Worm (Caenorhabditis elegans): ENCODE measurements around the gene rac-2.
"Not testable (repeated sequence)": the region's sequence is repeated elsewhere in the genome, so short reads cannot be mapped to it uniquely, and the experiment has no call there.

The rac-2 gene

ce11 chrIV:16307925-16308324, at the start of gene rac-2:
rac-2 (plus strand) TSS chrIV:16308225.
- not testable (repeated sequence) for TF ChIP-seq efl-3 (GFP tag; optimal IDR thresholded peaks at IDR 0.05); unc-86 (tag; optimal IDR thresholded peaks at IDR 0.05); C34B4.2 (tag; optimal IDR thresholded peaks at IDR 0.05)

- TF ChIP-seq nhr-237 (tag; optimal IDR thresholded peaks at IDR 0.05) (no peak), unc-130 (tag; optimal IDR thresholded peaks at IDR 0.05) (no peak), lin-13 (GFP tag; optimal IDR thresholded peaks at IDR 0.05) (no peak), fkh-10 (GFP tag; optimal IDR thresholded peaks at IDR 0.05) (no peak), lin-15B (tag; optimal IDR thresholded peaks at IDR 0.05) (no peak), ztf-11 (tag; optimal IDR thresholded peaks at IDR 0.05) (no peak), skn-1 (tag; optimal IDR thresholded peaks at IDR 0.05) (no peak), ceh-90 (tag; optimal IDR thresholded peaks at IDR 0.05) (no peak), C04F5.9 (tag; optimal IDR thresholded peaks at IDR 0.05) (no peak), zag-1 (tag; optimal IDR thresholded peaks at IDR 0.05) (no peak), F16B12.6 (tag; optimal IDR thresholded peaks at IDR 0.05) (no peak), ets-5 (GFP tag; IDR thresholded peaks at IDR 0.05) (no peak), lir-3 (tag; optimal IDR thresholded peaks at IDR 0.05; ENCODE audit: poor library complexity) (no peak), mab-9 (GFP tag; IDR thresholded peaks at IDR 0.05) (no peak), snpc-4 (tag; optimal IDR thresholded peaks at IDR 0.05) (no peak)
Observed at ce11 chrIV:16270955-16271354, 37.1 kb upstream of the rac-2 start, which contains the start of gene F38C2.4. F38C2.4 (plus strand) TSS chrIV:16271255.

- TF ChIP-seq mdl-1 (tag; optimal IDR thresholded peaks at IDR 0.05) (no peak), mab-9 (GFP tag; IDR thresholded peaks at IDR 0.05) (no peak), lsy-2 (tag; optimal IDR thresholded peaks at IDR 0.05) (no peak), skn-1 (tag; optimal IDR thresholded peaks at IDR 0.05) (no peak), F16B12.6 (tag; optimal IDR thresholded peaks at IDR 0.05) (no peak), tlp-1 (tag; optimal IDR thresholded peaks at IDR 0.05) (no peak), nhr-85 (tag) (no peak), elt-3 (tag; optimal IDR thresholded peaks at IDR 0.05) (no peak), ceh-82 (tag; optimal IDR thresholded peaks at IDR 0.05) (no peak), ces-1 (GFP tag; optimal IDR thresholded peaks at IDR 0.05) (no peak), tbx-2 (tag; optimal IDR thresholded peaks at IDR 0.05) (no peak), mef-2 (tag; optimal IDR thresholded peaks at IDR 0.05) (no peak), lin-15B (tag; optimal IDR thresholded peaks at IDR 0.05) (no peak), pax-3 (tag; optimal IDR thresholded peaks at IDR 0.05) (no peak), efl-3 (GFP tag; optimal IDR thresholded peaks at IDR 0.05) (no peak), snpc-4 (tag; optimal IDR thresholded peaks at IDR 0.05) (no peak), nhr-47 (tag; optimal IDR thresholded peaks at IDR 0.05) (no peak)
Observed at ce11 chrIV:16277291-16277690, 30.7 kb upstream of the rac-2 start, which contains the start of gene F38C2.7. F38C2.7 (minus strand) TSS chrIV:16277391.

- TF ChIP-seq nhr-28 (tag; optimal IDR thresholded peaks at IDR 0.05) (no peak), lin-14 (GFP tag; optimal IDR thresholded peaks at IDR 0.05) (no peak), mep-1 (tag; optimal IDR thresholded peaks at IDR 0.05) (no peak), jun-1 (tag; optimal IDR thresholded peaks at IDR 0.05) (no peak), tlp-1 (tag; optimal IDR thresholded peaks at IDR 0.05) (no peak), snu-23 (GFP tag; optimal IDR thresholded peaks at IDR 0.05) (no peak), nhr-237 (tag; optimal IDR thresholded peaks at IDR 0.05) (no peak), fkh-8 (tag; optimal IDR thresholded peaks at IDR 0.05) (no peak), tbx-2 (tag; optimal IDR thresholded peaks at IDR 0.05) (no peak), nhr-84 (tag; optimal IDR thresholded peaks at IDR 0.05) (no peak), lir-3 (tag; optimal IDR thresholded peaks at IDR 0.05; ENCODE audit: poor library complexity) (no peak), nhr-76 (tag; optimal IDR thresholded peaks at IDR 0.05) (no peak)
Observed at ce11 chrIV:16277902-16278301, 30.1 kb upstream of the rac-2 start, which contains the start of gene ccch-2. ccch-2 (plus strand) TSS chrIV:16278202.
